Fruit fly (Drosophila melanogaster) whole organism, wandering third instar larva: Measurements from ENCODE around the gene RpS27.

ENCODE experiments used
- CG32264 ChIP-seq: fragments of 200-800 bp; sonication (Bioruptor generic); optimal IDR thresholded peaks from 2 replicates; lab custom pipeline; 2016; ENCODE audit warnings: missing biosample characterization, missing genetic modification characterization
- CrebA ChIP-seq: fragments of 200-800 bp; sonication (Bioruptor generic); optimal IDR thresholded peaks from 2 replicates; lab custom pipeline; 2016; ENCODE audit warnings: missing biosample characterization, mild to moderate bottlenecking, missing genetic modification characterization, borderline replicate concordance
- Hr78 ChIP-seq: fragments of >200 bp; optimal IDR thresholded peaks from 2 replicates; lab custom pipeline; 2017; ENCODE audit warnings: missing biosample characterization, missing genetic modification characterization
- OdsH ChIP-seq: fragments of 200-800 bp; sonication (Bioruptor generic); optimal IDR thresholded peaks from 2 replicates; lab custom pipeline; 2016; ENCODE audit warnings: missing biosample characterization, mild to moderate bottlenecking, missing genetic modification characterization
- ey ChIP-seq: fragments of 200-800 bp; sonication (Bioruptor generic); optimal IDR thresholded peaks from 2 replicates; lab custom pipeline; 2016; ENCODE audit warnings: missing biosample characterization, missing genetic modification characterization
- fru ChIP-seq: fragments of 200-800 bp; sonication (Bioruptor generic); optimal IDR thresholded peaks from 3 replicates; lab custom pipeline; 2016; ENCODE audit warnings: missing biosample characterization, mild to moderate bottlenecking, missing genetic modification characterization
- lola ChIP-seq: fragments of >200 bp; optimal IDR thresholded peaks from 2 replicates; lab custom pipeline; 2017; ENCODE audit warnings: missing biosample characterization, missing genetic modification characterization
- rgr ChIP-seq: fragments of 200-800 bp; sonication (Bioruptor generic); optimal IDR thresholded peaks from 3 replicates; lab custom pipeline; 2016; ENCODE audit warnings: missing biosample characterization, mild to moderate bottlenecking, missing genetic modification characterization

DNA sequence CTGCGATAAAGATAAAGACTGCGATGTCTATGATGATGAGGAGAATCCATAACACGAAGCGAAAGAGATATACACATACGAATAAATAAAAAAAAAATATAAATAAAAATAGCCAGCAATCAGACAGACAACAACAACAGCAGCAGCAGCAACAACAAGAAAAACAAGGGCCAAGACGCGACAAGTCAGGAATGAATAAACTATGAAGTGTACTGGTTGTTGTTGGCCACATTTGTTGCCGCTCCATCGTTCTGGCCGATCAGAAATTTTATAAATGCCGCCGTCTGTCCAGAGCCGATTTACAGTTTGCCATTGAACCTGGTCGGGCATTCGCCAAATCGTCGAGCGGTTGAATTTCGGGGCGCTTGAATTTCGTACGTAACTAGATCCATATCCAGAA, 10.0 kb downstream of the RpS27 start, which contains the start of gene Jhbp7:
- TF ChIP-seq fru, result no peak
- TF ChIP-seq Hr78 (GFP tag; lab: Kevin White, UChicago), result no peak
- no peak for TF ChIP-seq OdsH (GFP tag; lab: Kevin White, UChicago)
- TF ChIP-seq CrebA (GFP tag; lab: Kevin White, UChicago), result no peak
- no peak for TF ChIP-seq lola (GFP tag; lab: Kevin White, UChicago)
- no peak for TF ChIP-seq CG32264 (GFP tag; lab: Kevin White, UChicago)
- no peak for TF ChIP-seq ey (GFP tag; lab: Kevin White, UChicago)
- no peak for TF ChIP-seq rgr (GFP tag; lab: Kevin White, UChicago)
